Worm (Caenorhabditis elegans): ENCODE results near the gene srlf-24.

DNA sequence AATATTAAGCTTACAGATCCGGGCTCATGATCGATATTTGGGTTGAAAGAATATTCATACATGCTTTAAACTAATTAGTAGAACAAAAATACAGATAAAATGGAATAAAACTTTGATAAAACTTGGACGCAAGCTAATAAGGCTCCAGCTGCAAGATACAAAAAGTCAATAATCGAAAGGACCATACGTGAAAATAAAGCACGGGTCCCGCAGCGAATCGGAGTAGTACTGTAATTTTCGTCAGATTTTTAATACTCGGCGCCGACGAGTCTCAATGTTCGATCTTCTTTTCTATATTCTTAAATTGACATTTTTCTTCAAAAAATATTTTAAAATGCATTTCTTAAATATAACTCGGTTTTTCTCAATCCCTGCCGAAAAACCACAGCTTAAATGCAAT is 19.1 kb upstream of the srlf-24 start, which contains the start of gene spo-11:
- TF ChIP-seq elt-3 (tag; optimal IDR thresholded peaks at IDR 0.05), result no peak
- TF ChIP-seq ceh-82 (tag; optimal IDR thresholded peaks at IDR 0.05), result no peak
- no peak for TF ChIP-seq aly-2 (tag; optimal IDR thresholded peaks at IDR 0.05)

Measured in whole organism, L2 larva.